Worm (Caenorhabditis elegans): ENCODE measurements around the gene Y43E12A.3.

Gene Y43E12A.3

ce11 chrIV:11006383-11006782, 18.7 kb downstream of the Y43E12A.3 start:
- no peak for TF ChIP-seq ceh-39 (tag; optimal IDR thresholded peaks at IDR 0.05)
- no peak for TF ChIP-seq unc-62 (GFP tag; optimal IDR thresholded peaks at IDR 0.05)
- no peak for TF ChIP-seq cnd-1 (tag; optimal IDR thresholded peaks at IDR 0.05)
- no peak for TF ChIP-seq ceh-43 (GFP tag; optimal IDR thresholded peaks at IDR 0.05)
- TF ChIP-seq bed-3 (GFP tag; optimal IDR thresholded peaks at IDR 0.05): no peak
- TF ChIP-seq flh-1 (GFP tag; optimal IDR thresholded peaks at IDR 0.05): no peak
- TF ChIP-seq lin-13 (tag; optimal IDR thresholded peaks at IDR 0.05): no peak
- no peak for TF ChIP-seq snpc-4 (tag; optimal IDR thresholded peaks at IDR 0.05)

ce11 chrIV:11006868-11007267, 19.2 kb downstream of the Y43E12A.3 start:
- TF ChIP-seq ces-1 (GFP tag; optimal IDR thresholded peaks at IDR 0.05) (no peak), sem-2 (GFP tag; optimal IDR thresholded peaks at IDR 0.05) (no peak), tbx-8 (GFP tag; optimal IDR thresholded peaks at IDR 0.05) (no peak), unc-62 (GFP tag; optimal IDR thresholded peaks at IDR 0.05) (no peak), mab-5 (tag; optimal IDR thresholded peaks at IDR 0.05) (no peak), pha-4 (tag; optimal IDR thresholded peaks at IDR 0.05) (no peak), zip-8 (tag; optimal IDR thresholded peaks at IDR 0.05) (no peak), ham-2 (GFP tag; optimal IDR thresholded peaks at IDR 0.05) (no peak), snpc-4 (tag; optimal IDR thresholded peaks at IDR 0.05) (no peak), nhr-2 (tag; optimal IDR thresholded peaks at IDR 0.05) (no peak), sptf-1 (tag; optimal IDR thresholded peaks at IDR 0.05) (no peak), nhr-237 (tag; optimal IDR thresholded peaks at IDR 0.05) (no peak), ceh-83 (GFP tag; optimal IDR thresholded peaks at IDR 0.05) (no peak)

- TF ChIP-seq mab-5 (tag; optimal IDR thresholded peaks at IDR 0.05): no peak
- TF ChIP-seq tbx-8 (GFP tag; optimal IDR thresholded peaks at IDR 0.05): no peak
- TF ChIP-seq unc-62 (GFP tag; optimal IDR thresholded peaks at IDR 0.05): no peak
- peak; percentile 31 for TF ChIP-seq pha-4 (tag; optimal IDR thresholded peaks at IDR 0.05)
- no peak for TF ChIP-seq sem-2 (GFP tag; optimal IDR thresholded peaks at IDR 0.05)
- no peak for TF ChIP-seq lin-13 (tag; optimal IDR thresholded peaks at IDR 0.05)
- no peak for TF ChIP-seq ceh-43 (GFP tag; optimal IDR thresholded peaks at IDR 0.05)
- no peak for TF ChIP-seq nhr-12 (tag; optimal IDR thresholded peaks at IDR 0.05)
- TF ChIP-seq elt-1 (tag; optimal IDR thresholded peaks at IDR 0.05; ENCODE audit: borderline replicate concordance, insufficient read depth): no peak
- no peak for TF ChIP-seq ztf-11 (tag; optimal IDR thresholded peaks at IDR 0.05)
- TF ChIP-seq ceh-83 (GFP tag; optimal IDR thresholded peaks at IDR 0.05): no peak
- TF ChIP-seq mep-1 (tag; optimal IDR thresholded peaks at IDR 0.05): no peak
- no peak for TF ChIP-seq ces-1 (GFP tag; optimal IDR thresholded peaks at IDR 0.05)
- TF ChIP-seq nhr-237 (tag; optimal IDR thresholded peaks at IDR 0.05): no peak
- peak; percentile 54 for TF ChIP-seq blmp-1 (tag; optimal IDR thresholded peaks at IDR 0.05)
Observed at ce11 chrIV:11008255-11008654, 20.6 kb downstream of the Y43E12A.3 start.

ce11 chrIV:11008996-11009395, 21.3 kb downstream of the Y43E12A.3 start, which contains the start of gene F13H10.6:
F13H10.6 (plus strand) TSS chrIV:11009296.
- TF ChIP-seq drap-1 (GFP tag; optimal IDR thresholded peaks at IDR 0.05): no peak
- TF ChIP-seq hlh-1 (tag; optimal IDR thresholded peaks at IDR 0.05): no peak
- no peak for TF ChIP-seq lin-32 (GFP tag; optimal IDR thresholded peaks at IDR 0.05)
- TF ChIP-seq elt-1 (tag; optimal IDR thresholded peaks at IDR 0.05; ENCODE audit: borderline replicate concordance, insufficient read depth): no peak
- TF ChIP-seq ham-2 (GFP tag; optimal IDR thresholded peaks at IDR 0.05): no peak
- TF ChIP-seq snpc-4 (tag; optimal IDR thresholded peaks at IDR 0.05): no peak
- no peak for TF ChIP-seq nhr-2 (tag; optimal IDR thresholded peaks at IDR 0.05)
- no peak for TF ChIP-seq blmp-1 (tag; optimal IDR thresholded peaks at IDR 0.05)
- TF ChIP-seq sem-2 (GFP tag; optimal IDR thresholded peaks at IDR 0.05): no peak
- no peak for TF ChIP-seq ztf-11 (tag; optimal IDR thresholded peaks at IDR 0.05)

ce11 chrIV:11009928-11010327, 22.2 kb downstream of the Y43E12A.3 start:
- TF ChIP-seq ces-1 (GFP tag; optimal IDR thresholded peaks at IDR 0.05) (no peak), sem-2 (GFP tag; optimal IDR thresholded peaks at IDR 0.05) (no peak), ham-2 (GFP tag; optimal IDR thresholded peaks at IDR 0.05) (no peak), ceh-43 (GFP tag; optimal IDR thresholded peaks at IDR 0.05) (no peak), elt-3 (tag; optimal IDR thresholded peaks at IDR 0.05) (no peak), sptf-1 (tag; optimal IDR thresholded peaks at IDR 0.05) (no peak), lsy-2 (tag; optimal IDR thresholded peaks at IDR 0.05) (no peak), lin-32 (GFP tag; optimal IDR thresholded peaks at IDR 0.05) (no peak), snpc-4 (tag; optimal IDR thresholded peaks at IDR 0.05) (no peak), drap-1 (GFP tag; optimal IDR thresholded peaks at IDR 0.05) (no peak), nhr-12 (tag; optimal IDR thresholded peaks at IDR 0.05) (no peak), zip-8 (tag; optimal IDR thresholded peaks at IDR 0.05) (no peak), unc-39 (tag; optimal IDR thresholded peaks at IDR 0.05) (no peak), nhr-28 (tag; optimal IDR thresholded peaks at IDR 0.05) (no peak), ceh-83 (GFP tag; optimal IDR thresholded peaks at IDR 0.05) (no peak), nhr-237 (tag; optimal IDR thresholded peaks at IDR 0.05) (no peak), blmp-1 (tag; optimal IDR thresholded peaks at IDR 0.05) (no peak), unc-120 (tag; optimal IDR thresholded peaks at IDR 0.05; ENCODE audit: poor library complexity, severe bottlenecking) (no peak), cnd-1 (tag; optimal IDR thresholded peaks at IDR 0.05) (no peak), unc-62 (GFP tag; optimal IDR thresholded peaks at IDR 0.05) (no peak)
